Fruit fly (Drosophila melanogaster): ENCODE data around the gene wat.

The wat gene

DNA sequence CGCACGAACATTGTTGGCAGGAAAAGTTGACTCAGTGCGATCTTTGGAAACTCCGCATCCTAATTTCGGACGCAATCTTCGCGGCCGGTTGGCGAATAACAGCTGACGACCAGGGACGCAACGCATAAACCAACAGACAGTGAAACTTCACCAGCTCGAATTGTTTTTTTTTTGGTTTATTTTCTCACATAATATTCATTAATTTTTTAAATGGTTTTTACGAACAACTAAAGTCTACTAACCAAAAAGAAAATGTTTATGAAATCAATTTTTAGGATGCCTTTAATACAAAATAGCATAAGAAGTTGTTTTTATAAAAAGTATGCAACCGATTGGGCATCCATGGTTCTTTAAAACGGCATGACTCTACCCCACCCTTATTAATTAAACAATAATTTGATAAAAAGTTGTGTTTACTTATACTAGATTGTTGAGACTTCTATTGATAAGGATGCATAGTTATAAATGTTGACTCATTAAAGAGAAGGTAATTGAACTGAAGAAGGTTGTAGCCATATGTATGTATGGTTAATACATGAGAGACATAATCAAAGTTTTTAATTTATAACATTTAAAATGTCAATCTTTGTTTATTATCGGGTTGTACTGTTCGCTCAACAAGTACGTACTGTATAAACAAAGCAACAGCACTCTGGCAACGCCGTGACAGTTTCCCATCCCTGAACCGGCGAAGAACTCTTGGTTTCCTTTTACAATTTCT is 13.9 kb upstream of the wat start, which contains the start of the genes beta4GalNAcTB and Cpsf100 (continued):
- peak; percentile 38 to 66 for TF ChIP-seq chif (GFP tag; optimal IDR thresholded peaks at IDR 0.05)
- TF ChIP-seq NK7.1 (GFP tag; optimal IDR thresholded peaks at IDR 0.05), result no peak
- TF ChIP-seq CG4424 (GFP tag; optimal IDR thresholded peaks at IDR 0.05), result peak; percentile 87
- TF ChIP-seq CG15011 (GFP tag; optimal IDR thresholded peaks at IDR 0.05), result peak; percentile 51
- TF ChIP-seq HHEX (GFP tag; optimal IDR thresholded peaks at IDR 0.05), result peak; percentile 75
- peak; percentile 16 for TF ChIP-seq CG15073 (GFP tag; optimal IDR thresholded peaks at IDR 0.05)
- peak; percentile 74 for TF ChIP-seq CG31441 (GFP tag; IDR thresholded peaks at IDR 0.05)
- TF ChIP-seq jing (GFP tag; optimal IDR thresholded peaks at IDR 0.05), result peak; percentile 48
- no peak; the same call in 1 of the 2 replicates for TF ChIP-seq Adf1 (GFP tag; IDR thresholded peaks at IDR 0.05)
- peak; percentile 86 for TF ChIP-seq CG9437 (GFP tag; optimal IDR thresholded peaks at IDR 0.05)
- TF ChIP-seq seq (GFP tag; IDR thresholded peaks at IDR 0.05), result peak; percentile 47; the same call in 1 of the 2 replicates
- TF ChIP-seq phol (tag; optimal IDR thresholded peaks at IDR 0.05), result peak; percentile 77
- 0 out of 2 replicates have a peak, but pooled peaks have one; percentile 6 for TF ChIP-seq onecut (GFP tag; IDR thresholded peaks at IDR 0.05)
- TF ChIP-seq CG1832 (GFP tag; optimal IDR thresholded peaks at IDR 0.05), result no peak
- peak; percentile 47 for TF ChIP-seq Dek (tag; optimal IDR thresholded peaks at IDR 0.05)
- peak; percentile 92 for TF ChIP-seq CG30403 (GFP tag; optimal IDR thresholded peaks at IDR 0.05)
- TF ChIP-seq luna (GFP tag; optimal IDR thresholded peaks at IDR 0.05), result no peak
- no peak for TF ChIP-seq CG10321 (GFP tag; IDR thresholded peaks at IDR 0.05)
- no peak for TF ChIP-seq Ravus (GFP tag; IDR thresholded peaks at IDR 0.05)
- peak; percentile 26; the same call in 1 of the 2 replicates for TF ChIP-seq E2f2 (GFP tag; IDR thresholded peaks at IDR 0.05)
- peak; percentile 27 for TF ChIP-seq stwl (tag; optimal IDR thresholded peaks at IDR 0.05)
- TF ChIP-seq CG9817 (tag; optimal IDR thresholded peaks at IDR 0.05), result peak; percentile 61
- TF ChIP-seq bigmax (GFP tag; optimal IDR thresholded peaks at IDR 0.05), result no peak
- TF ChIP-seq Abd-B (GFP tag; optimal IDR thresholded peaks at IDR 0.05), result peak; percentile 77
- TF ChIP-seq CG8089 (GFP tag; optimal IDR thresholded peaks at IDR 0.05), result peak; percentile 57
- TF ChIP-seq Eip74EF (GFP tag; optimal IDR thresholded peaks at IDR 0.05), result peak in 1 of 2 experiments; percentile 50
- TF ChIP-seq Xbp1 (GFP tag; optimal IDR thresholded peaks at IDR 0.05), result peak; percentile 82
- peak; percentile 49 for TF ChIP-seq org-1 (GFP tag; optimal IDR thresholded peaks at IDR 0.05)
- TF ChIP-seq sima (GFP tag; optimal IDR thresholded peaks at IDR 0.05), result no peak
- TF ChIP-seq CG18619 (GFP tag; optimal IDR thresholded peaks at IDR 0.05), result peak; percentile 77
- TF ChIP-seq CG12155 (GFP tag; optimal IDR thresholded peaks at IDR 0.05), result peak; percentile 48
- no peak for TF ChIP-seq sqz (GFP tag; optimal IDR thresholded peaks at IDR 0.05)
- TF ChIP-seq Lim3 (GFP tag; IDR thresholded peaks at IDR 0.05), result no peak
- TF ChIP-seq az2 (GFP tag; optimal IDR thresholded peaks at IDR 0.05), result peak; percentile 79
- TF ChIP-seq MBD-R2 (GFP tag; IDR thresholded peaks at IDR 0.05), result peak; percentile 89
- peak; percentile 62 for TF ChIP-seq pnt (GFP tag; optimal IDR thresholded peaks at IDR 0.05)
- no peak for TF ChIP-seq hkb (optimal IDR thresholded peaks at IDR 0.05)
- peak; percentile 35; the same call in 1 of the 2 replicates for TF ChIP-seq hkb (GFP tag; IDR thresholded peaks at IDR 0.05)
- TF ChIP-seq CG3995 (GFP tag; optimal IDR thresholded peaks at IDR 0.05), result peak; percentile 63
- TF ChIP-seq kni (GFP tag; optimal IDR thresholded peaks at IDR 0.05), result no peak
- TF ChIP-seq zfh2 (GFP tag; optimal IDR thresholded peaks at IDR 0.05), result peak; percentile 81
- no peak for TF ChIP-seq CG17802 (tag; optimal IDR thresholded peaks at IDR 0.05)

Data from whole organism, embryonic.